Fruit fly (Drosophila melanogaster) whole organism, embryonic: ENCODE results near the gene Ret.

Source experiments
- ATbp ChIP-seq: fragments of 200-800 bp; sonication (Bioruptor generic); optimal IDR thresholded peaks from 2 replicates; lab custom pipeline; 2017; ENCODE audit warnings: missing biosample characterization, mild to moderate bottlenecking, missing genetic modification characterization, missing genetic modification reagents
- Atf3 ChIP-seq: fragments of 200-800 bp; sonication (Bioruptor generic); optimal IDR thresholded peaks from 3 replicates; lab custom pipeline; 2016; ENCODE audit warnings: missing biosample characterization, missing genetic modification characterization
- Bteb2 ChIP-seq: fragments of 200-800 bp; sonication (Bioruptor generic); optimal IDR thresholded peaks from 2 replicates; lab custom pipeline; 2016; ENCODE audit warnings: missing biosample characterization, missing genetic modification characterization
- CG11085 ChIP-seq: fragments of 200-800 bp; sonication (Bioruptor generic); IDR thresholded peaks from 2 replicates; pipeline ENCODE4 v1.3.6; 2022; ENCODE audit warnings: missing biosample characterization, missing genetic modification characterization
- CG11093 ChIP-seq: fragments of 200-800 bp; sonication (Bioruptor generic); IDR thresholded peaks from 3 replicates; pipeline ENCODE4 v1.3.6; 2022; ENCODE audit warnings: missing biosample characterization, missing genetic modification characterization
- CG13624 ChIP-seq: fragments of 200-800 bp; sonication (Bioruptor generic); optimal IDR thresholded peaks from 2 replicates; lab custom pipeline; 2016; ENCODE audit warnings: missing biosample characterization, missing genetic modification characterization
- CG13894 ChIP-seq: fragments of 200-800 bp; sonication (Bioruptor generic); optimal IDR thresholded peaks from 3 replicates; lab custom pipeline; 2018; ENCODE audit warnings: missing biosample characterization, mild to moderate bottlenecking, missing genetic modification characterization, moderate library complexity
- CG1602 ChIP-seq: fragments of 200-800 bp; sonication (Bioruptor generic); optimal IDR thresholded peaks from 3 replicates; lab custom pipeline; 2016; ENCODE audit warnings: missing biosample characterization, missing genetic modification characterization
- CG1647 ChIP-seq: fragments of 200-800 bp; sonication (Bioruptor generic); optimal IDR thresholded peaks from 3 replicates; lab custom pipeline; 2016; ENCODE audit warnings: missing biosample characterization, missing genetic modification characterization
- CG16779 ChIP-seq: fragments of 200-800 bp; sonication (Bioruptor generic); IDR thresholded peaks from 2 replicates; pipeline ENCODE4 v1.3.6; 2022; ENCODE audit warnings: missing biosample characterization, missing genetic modification characterization
- CG16813 ChIP-seq: fragments of 200-800 bp; sonication (Bioruptor generic); IDR thresholded peaks from 3 replicates; pipeline ENCODE4 v1.3.6; 2022; ENCODE audit warnings: missing biosample characterization, missing genetic modification characterization; ENCODE audit not compliant: partially characterized antibody
- CG2120 ChIP-seq: fragments of 200-800 bp; sonication (Bioruptor generic); optimal IDR thresholded peaks from 3 replicates; lab custom pipeline; 2016; ENCODE audit warnings: missing biosample characterization, missing genetic modification characterization
- CG4360 ChIP-seq: fragments of 200-800 bp; sonication (Bioruptor generic); IDR thresholded peaks from 2 replicates; pipeline ENCODE4 v1.3.6; 2022; ENCODE audit warnings: missing biosample characterization, missing genetic modification characterization
- CG4707 ChIP-seq: fragments of 200-800 bp; sonication (Bioruptor generic); optimal IDR thresholded peaks from 2 replicates; lab custom pipeline; 2018; ENCODE audit warnings: missing biosample characterization, mild to moderate bottlenecking, missing genetic modification characterization, moderate library complexity
- CG6254 ChIP-seq: fragments of 200-800 bp; sonication (Bioruptor generic); optimal IDR thresholded peaks from 3 replicates; lab custom pipeline; 2017; ENCODE audit warnings: mild to moderate bottlenecking, missing biosample characterization, missing genetic modification reagents, missing genetic modification characterization
- CG7271 ChIP-seq: fragments of 200-800 bp; sonication (Bioruptor generic); optimal IDR thresholded peaks from 2 replicates; lab custom pipeline; 2018; ENCODE audit warnings: missing biosample characterization, mild to moderate bottlenecking, missing genetic modification characterization, moderate library complexity
- CG7357 ChIP-seq: fragments of 200-800 bp; sonication (Bioruptor generic); IDR thresholded peaks from 3 replicates; pipeline ENCODE4 v1.3.6; 2022; ENCODE audit warnings: missing biosample characterization, missing genetic modification characterization
- CG7786 ChIP-seq: fragments of 200-800 bp; sonication (Bioruptor generic); optimal IDR thresholded peaks from 2 replicates; lab custom pipeline; 2016; ENCODE audit warnings: missing biosample characterization, missing genetic modification characterization
- CG9727 ChIP-seq: fragments of 200-800 bp; sonication (Bioruptor generic); optimal IDR thresholded peaks from 3 replicates; lab custom pipeline; 2017; ENCODE audit warnings: missing biosample characterization, mild to moderate bottlenecking, missing genetic modification characterization
- Camta ChIP-seq: fragments of 200-800 bp; sonication (Bioruptor generic); optimal IDR thresholded peaks from 2 replicates; lab custom pipeline; 2016; ENCODE audit warnings: missing biosample characterization, missing genetic modification characterization
- Chrac-16 ChIP-seq: fragments of 200-800 bp; sonication (Bioruptor generic); optimal IDR thresholded peaks from 3 replicates; lab custom pipeline; 2016; ENCODE audit warnings: missing biosample characterization, missing genetic modification characterization
- Dbx ChIP-seq: fragments of 200-800 bp; sonication (Bioruptor generic); IDR thresholded peaks from 3 replicates; pipeline ENCODE4 v1.3.6; 2022; ENCODE audit warnings: missing biosample characterization, missing genetic modification characterization
- Eip74EF ChIP-seq, 2 experiments: fragments of 200-800 bp in 1 of 2; fragments of >200 bp in 1 of 2; sonication (Bioruptor generic) in 1 of 2; optimal IDR thresholded peaks; 2 replicates each; lab custom pipeline; 2017 to 2019; ENCODE audit warnings: missing biosample characterization in 2 of 2, missing genetic modification characterization in 2 of 2, mild to moderate bottlenecking in 1 of 2, moderate library complexity in 1 of 2
- Ets65A ChIP-seq: fragments of 200-800 bp; sonication (Bioruptor generic); peaks from one replicate; lab custom pipeline; 2016; ENCODE audit warnings: missing biosample characterization, missing genetic modification characterization
- Fer3 ChIP-seq: fragments of 200-800 bp; sonication (Bioruptor generic); optimal IDR thresholded peaks from 2 replicates; lab custom pipeline; 2018; ENCODE audit warnings: missing biosample characterization, mild to moderate bottlenecking, missing genetic modification characterization, moderate library complexity
- Kr ChIP-seq: fragments of 200-800 bp; sonication (Bioruptor generic); optimal IDR thresholded peaks from 2 replicates; lab custom pipeline; 2017; ENCODE audit warnings: missing biosample characterization, mild to moderate bottlenecking, missing genetic modification characterization
- MTF-1 ChIP-seq: fragments of 200-800 bp; sonication (Bioruptor generic); optimal IDR thresholded peaks from 2 replicates; lab custom pipeline; 2018; ENCODE audit warnings: missing biosample characterization, mild to moderate bottlenecking, missing genetic modification characterization, borderline replicate concordance
- Med ChIP-seq: fragments of 200-800 bp; sonication (Bioruptor generic); peaks from one replicate; lab custom pipeline; 2016; ENCODE audit warnings: missing biosample characterization, missing genetic modification characterization, mild to moderate bottlenecking, inconsistent platforms, moderate library complexity
- Opbp ChIP-seq: fragments of 200-800 bp; sonication (Bioruptor generic); IDR thresholded peaks from 3 replicates; pipeline ENCODE4 v1.3.6; 2022; ENCODE audit warnings: missing biosample characterization, missing genetic modification characterization; ENCODE audit not compliant: partially characterized antibody
- Scr ChIP-seq: fragments of 200-800 bp; sonication (Bioruptor generic); IDR thresholded peaks from 2 replicates; pipeline ENCODE4 v1.3.6; 2022; ENCODE audit warnings: missing biosample characterization, missing genetic modification characterization; ENCODE audit not compliant: partially characterized antibody
- Trl ChIP-seq, 3 experiments: fragments of >200 bp in 2 of 3; fragments of 200-800 bp in 1 of 3; sonication (Bioruptor generic) in 1 of 3; optimal IDR thresholded peaks; 2 replicates in 1 of 3; 3 replicates in 2 of 3; lab custom pipeline; 2016 to 2017; ENCODE audit warnings: missing biosample characterization in 1 of 3, missing genetic modification characterization in 1 of 3
- ac ChIP-seq: fragments of 200-800 bp; sonication (Bioruptor generic); optimal IDR thresholded peaks from 3 replicates; lab custom pipeline; 2017; ENCODE audit warnings: missing biosample characterization, mild to moderate bottlenecking, missing genetic modification characterization
- ash1 ChIP-seq: fragments of 200-800 bp; sonication (Bioruptor generic); optimal IDR thresholded peaks from 2 replicates; lab custom pipeline; 2018; ENCODE audit warnings: missing biosample characterization, mild to moderate bottlenecking, missing genetic modification characterization
- bowl ChIP-seq: fragments of 200-800 bp; sonication (Bioruptor generic); IDR thresholded peaks from 2 replicates; pipeline ENCODE4 v1.3.6; 2022; ENCODE audit warnings: missing biosample characterization, missing genetic modification characterization
- br ChIP-seq: fragments of >200 bp; optimal IDR thresholded peaks from 2 replicates; lab custom pipeline; 2017
- chn ChIP-seq: fragments of 200-800 bp; sonication (Bioruptor generic); optimal IDR thresholded peaks from 2 replicates; lab custom pipeline; 2016; ENCODE audit warnings: missing biosample characterization, missing genetic modification characterization
- corto ChIP-seq: fragments of 200-800 bp; sonication (Bioruptor generic); optimal IDR thresholded peaks from 2 replicates; lab custom pipeline; 2016; ENCODE audit warnings: missing biosample characterization, mild to moderate bottlenecking, missing genetic modification characterization, moderate library complexity
- dpn ChIP-seq, 2 experiments: fragments of 200-800 bp; sonication (Bioruptor generic); optimal IDR thresholded peaks; 3 replicates each; lab custom pipeline; 2016; ENCODE audit warnings: missing biosample characterization in 2 of 2, missing genetic modification characterization in 2 of 2
- insv ChIP-seq, 2 experiments: fragments of 200-800 bp; sonication (Bioruptor generic); optimal IDR thresholded peaks; 3 replicates each; lab custom pipeline; 2016 to 2018; ENCODE audit warnings: missing biosample characterization in 2 of 2, missing genetic modification characterization in 2 of 2
- jigr1 ChIP-seq: fragments of 200-800 bp; sonication (Bioruptor generic); IDR thresholded peaks from 3 replicates; pipeline ENCODE4 v1.3.6; 2022; ENCODE audit warnings: missing biosample characterization, missing genetic modification characterization
- jing ChIP-seq: fragments of 200-800 bp; sonication (Bioruptor generic); optimal IDR thresholded peaks from 2 replicates; lab custom pipeline; 2018; ENCODE audit warnings: missing biosample characterization, mild to moderate bottlenecking, missing genetic modification characterization
- lab ChIP-seq: fragments of 200-800 bp; sonication (Bioruptor generic); optimal IDR thresholded peaks from 3 replicates; lab custom pipeline; 2017; ENCODE audit warnings: missing biosample characterization, missing genetic modification characterization, mild to moderate bottlenecking, moderate library complexity, missing genetic modification reagents
- lmd ChIP-seq: fragments of 200-800 bp; sonication (Bioruptor generic); IDR thresholded peaks from 2 replicates; pipeline ENCODE4 v1.3.6; 2022; ENCODE audit warnings: missing biosample characterization, missing genetic modification characterization
- nmo ChIP-seq: fragments of 200-800 bp; sonication (Bioruptor generic); optimal IDR thresholded peaks from 2 replicates; lab custom pipeline; 2018; ENCODE audit warnings: missing biosample characterization, mild to moderate bottlenecking, missing genetic modification characterization, moderate library complexity
- pan ChIP-seq, 4 experiments: fragments of >200 bp in 3 of 4; fragments of 200-800 bp in 1 of 4; sonication (Bioruptor generic) in 1 of 4; optimal IDR thresholded peaks in 3 of 4; IDR thresholded peaks in 1 of 4; 2 replicates each; pipeline versions ENCODE4 v1.3.6 to Lab custom; 2017 to 2022; ENCODE audit warnings: missing biosample characterization in 2 of 4, missing genetic modification characterization in 2 of 4, mixed read lengths in 1 of 4
- rib ChIP-seq: fragments of 200-800 bp; sonication (Bioruptor generic); IDR thresholded peaks from 2 replicates; pipeline ENCODE4 v1.3.6; 2022; ENCODE audit warnings: missing biosample characterization, missing genetic modification characterization
- ro ChIP-seq: fragments of 200-800 bp; sonication (Bioruptor generic); IDR thresholded peaks from 2 replicates; pipeline ENCODE4 v1.3.6; 2022; ENCODE audit warnings: missing biosample characterization, missing genetic modification characterization
- slp2 ChIP-seq: fragments of 200-800 bp; sonication (Bioruptor generic); optimal IDR thresholded peaks from 2 replicates; lab custom pipeline; 2016; ENCODE audit warnings: missing biosample characterization, missing genetic modification characterization
- sob ChIP-seq: fragments of 200-800 bp; sonication (Bioruptor generic); IDR thresholded peaks from 2 replicates; pipeline ENCODE4 v1.3.6; 2022; ENCODE audit warnings: missing biosample characterization, missing genetic modification characterization

Ret gene

DNA sequence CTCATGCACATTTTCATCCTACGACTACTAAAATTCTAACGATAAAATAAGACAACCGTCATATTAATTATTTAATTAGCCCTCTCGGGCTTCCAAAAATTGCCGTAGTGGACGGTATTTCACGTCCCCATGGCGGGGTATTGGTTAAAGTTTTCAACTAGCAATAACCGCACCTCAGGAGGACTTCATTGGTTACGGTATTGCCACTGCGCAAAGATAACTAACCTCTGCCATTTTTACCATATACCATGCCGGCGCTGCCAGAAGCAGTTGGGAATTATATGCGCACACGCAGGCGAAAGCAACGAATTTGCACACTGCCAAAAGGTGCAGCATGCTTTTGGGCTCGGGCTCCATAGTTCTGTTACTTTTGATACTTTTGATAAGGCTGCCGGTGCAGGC, 16.4 kb upstream of the Ret start (continued):
- TF ChIP-seq CG4707 (GFP tag; lab: Kevin White, UChicago) (no peak), chn (peak; percentile 41), corto (GFP tag; lab: Kevin White, UChicago) (no peak), Med (GFP tag; lab: Kevin White, UChicago) (peak; percentile 94), CG4360 (GFP tag; lab: Robert Waterston, UW) (no peak), CG11085 (peak; percentile 42), CG1647 (GFP tag; lab: Kevin White, UChicago) (peak; percentile 54), CG16813 (GFP tag; lab: Robert Waterston, UW) (peak; percentile 32; the same call in 1 of the 3 replicates), ro (GFP tag; lab: Robert Waterston, UW) (0 out of 2 replicates have a peak, but pooled peaks have one; percentile 25), Eip74EF (GFP tag; optimal IDR thresholded peaks at IDR 0.05; lab: Kevin White, UChicago) (no peak), rib (GFP tag; lab: Robert Waterston, UW) (peak; percentile 70; the same call in 1 of the 2 replicates), Scr (GFP tag; lab: Robert Waterston, UW) (0 out of 2 replicates have a peak, but pooled peaks have one; percentile 10), sob (peak; percentile 61), ac (peak; percentile 0), Dbx (GFP tag; lab: Robert Waterston, UW) (peak; percentile 55), bowl (GFP tag; lab: Robert Waterston, UW) (peak; percentile 15; the same call in 1 of the 2 replicates), CG7357 (GFP tag; lab: Robert Waterston, UW) (no peak), nmo (GFP tag; lab: Kevin White, UChicago) (peak; percentile 5), MTF-1 (GFP tag; lab: Kevin White, UChicago) (peak; percentile 49), Bteb2 (GFP tag; lab: Kevin White, UChicago) (peak; percentile 0), CG6254 (no peak), dpn (GFP tag; optimal IDR thresholded peaks at IDR 0.05; lab: Kevin White, UChicago) (peak in 1 of 2 experiments; percentile 63), CG13624 (GFP tag; lab: Kevin White, UChicago) (peak; percentile 22), Fer3 (tag; lab: Kevin White, UChicago) (peak; percentile 11), CG9727 (GFP tag; lab: Kevin White, UChicago) (peak; percentile 5), CG13894 (peak; percentile 61), Opbp (GFP tag; lab: Robert Waterston, UW) (peak; percentile 73; the same call in 1 of the 3 replicates), Atf3 (peak; percentile 3), slp2 (GFP tag; lab: Kevin White, UChicago) (no peak), ash1 (GFP tag; lab: Kevin White, UChicago) (no peak), pan (optimal IDR thresholded peaks at IDR 0.05; lab: Kevin White, UChicago) (no peak), pan (GFP tag; optimal IDR thresholded peaks at IDR 0.05 in 1 of 2, IDR thresholded peaks at IDR 0.05 in 1 of 2) (peak in 1 of 2 experiments; percentile 36), CG7786 (GFP tag; lab: Kevin White, UChicago) (peak; percentile 34), Chrac-16 (GFP tag; lab: Kevin White, UChicago) (peak; percentile 37), CG11093 (GFP tag; lab: Robert Waterston, UW) (no peak), ATbp (peak; percentile 13), Kr (GFP tag; lab: Kevin White, UChicago) (no peak), CG1602 (GFP tag; lab: Kevin White, UChicago) (no peak), jigr1 (GFP tag; lab: Robert Waterston, UW) (no peak), insv (GFP tag; optimal IDR thresholded peaks at IDR 0.05; lab: Kevin White, UChicago) (peak in 1 of 2 experiments; percentile 0), jing (GFP tag; lab: Kevin White, UChicago) (no peak), Camta (GFP tag; lab: Kevin White, UChicago) (peak; percentile 34), CG2120 (GFP tag; lab: Kevin White, UChicago) (peak; percentile 62), lab (GFP tag; lab: Kevin White, UChicago) (peak; percentile 63), br (lab: Kevin White, UChicago) (no peak), lmd (GFP tag; lab: Robert Waterston, UW) (no peak; the same call in 1 of the 2 replicates), CG7271 (no peak), CG16779 (GFP tag; lab: Robert Waterston, UW) (0 out of 2 replicates have a peak, but pooled peaks have one; percentile 26), Trl (optimal IDR thresholded peaks at IDR 0.05; lab: Kevin White, UChicago) (no peak), Trl (GFP tag; optimal IDR thresholded peaks at IDR 0.05; lab: Kevin White, UChicago) (peak; percentile 38), Ets65A (peak; percentile 89)
